Fruit fly (Drosophila melanogaster): ENCODE measurements around the gene Vml.
A peak's percentile ranks its signal among the peaks of the same experiment; 100 is the strongest.

The Vml gene

DNA sequence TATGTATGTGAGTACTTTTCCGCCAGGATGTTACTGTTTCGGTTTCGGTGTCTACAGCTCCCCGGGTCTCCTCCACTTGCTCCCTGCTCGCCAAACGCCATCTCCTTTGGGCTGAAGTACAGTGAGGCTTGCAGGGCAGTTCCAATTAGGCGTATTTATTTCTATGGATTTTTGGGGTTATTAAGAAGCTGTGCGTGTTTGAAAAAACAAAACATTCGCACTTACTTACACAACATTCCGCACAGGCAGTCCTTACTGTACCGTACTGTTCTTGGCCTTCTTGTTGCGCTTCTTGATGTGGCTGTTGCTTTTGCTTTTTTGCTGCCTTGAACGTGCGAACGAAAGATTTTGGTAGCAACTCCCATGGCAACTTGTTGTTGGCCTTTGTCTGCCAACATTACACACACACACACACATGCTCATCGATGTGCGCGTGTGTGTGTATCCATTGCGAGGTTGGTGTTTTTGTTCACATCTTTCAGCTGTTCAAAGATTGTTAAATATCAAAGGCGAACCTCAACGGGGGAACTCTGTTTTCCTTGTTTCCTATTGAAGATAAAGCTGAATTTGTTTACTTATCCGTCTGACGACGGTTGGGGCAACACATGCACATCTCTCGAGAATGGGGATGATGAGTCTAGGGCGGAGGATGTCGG is 46.4 kb downstream of the Vml start (continued):
- TF ChIP-seq ara (GFP tag; IDR thresholded peaks at IDR 0.05), result peak; percentile 65
- TF ChIP-seq Ptx1 (GFP tag; IDR thresholded peaks at IDR 0.05), result peak; percentile 69
- TF ChIP-seq crol (GFP tag; IDR thresholded peaks at IDR 0.05), result peak; percentile 27; the same call in 1 of the 2 replicates
- TF ChIP-seq CG5953 (GFP tag; IDR thresholded peaks at IDR 0.05), result peak; percentile 64; the same call in 1 of the 2 replicates
- TF ChIP-seq CG12236 (GFP tag; optimal IDR thresholded peaks at IDR 0.05), result no peak
- TF ChIP-seq CG12391 (tag; optimal IDR thresholded peaks at IDR 0.05), result peak; percentile 51
- TF ChIP-seq luna (GFP tag; optimal IDR thresholded peaks at IDR 0.05), result no peak
- TF ChIP-seq hbn (GFP tag; IDR thresholded peaks at IDR 0.05; ENCODE audit: partially characterized antibody), result no peak
- peak; percentile 78 for TF ChIP-seq row (GFP tag; IDR thresholded peaks at IDR 0.05)

DNA sequence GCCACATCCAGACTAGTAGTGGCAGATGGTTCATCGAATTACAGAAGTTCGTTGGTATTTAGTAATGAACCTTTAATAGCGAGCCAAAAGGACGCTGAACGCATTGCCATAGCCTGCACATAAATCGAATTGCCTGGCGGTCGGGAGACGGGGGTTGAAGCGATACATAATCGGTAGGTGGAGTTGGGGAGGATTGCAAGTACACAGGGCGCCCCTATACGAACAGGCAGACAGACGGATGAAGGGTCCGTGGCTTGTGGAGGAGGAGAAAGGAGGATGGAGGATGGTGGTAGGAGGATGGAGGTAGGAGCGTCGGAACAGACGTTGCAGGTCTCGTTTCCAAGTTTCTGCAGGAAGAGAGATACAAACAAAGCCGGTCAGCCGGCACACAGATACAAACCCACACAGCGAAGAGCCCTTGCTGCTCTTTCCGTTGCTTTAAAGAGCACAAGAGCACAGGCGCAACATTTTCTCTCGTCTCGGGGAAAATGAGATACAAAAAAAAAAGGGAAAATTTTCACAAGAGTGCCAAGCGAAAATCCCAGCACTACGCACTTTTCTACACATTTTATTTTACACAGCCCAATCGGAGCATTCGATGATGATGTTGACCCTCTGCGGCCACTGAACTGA is 48.2 kb downstream of the Vml start:
- no peak for TF ChIP-seq CG3726 (GFP tag; IDR thresholded peaks at IDR 0.05)
- no peak for TF ChIP-seq CG15601 (tag; optimal IDR thresholded peaks at IDR 0.05)
- TF ChIP-seq CG10147 (GFP tag; optimal IDR thresholded peaks at IDR 0.05), result no peak
- no peak for TF ChIP-seq fd3F (GFP tag; optimal IDR thresholded peaks at IDR 0.05)
- TF ChIP-seq NfI (GFP tag; optimal IDR thresholded peaks at IDR 0.05), result no peak
- TF ChIP-seq CG16863 (GFP tag; optimal IDR thresholded peaks at IDR 0.05), result no peak
- TF ChIP-seq CG3163 (GFP tag; optimal IDR thresholded peaks at IDR 0.05), result peak; percentile 83
- peak; percentile 74 for TF ChIP-seq pros (GFP tag; optimal IDR thresholded peaks at IDR 0.05)
- TF ChIP-seq ac (GFP tag; optimal IDR thresholded peaks at IDR 0.05), result no peak
- no peak for TF ChIP-seq CG17568 (GFP tag; optimal IDR thresholded peaks at IDR 0.05)
- TF ChIP-seq CG17829 (tag; optimal IDR thresholded peaks at IDR 0.05), result no peak
- no peak for TF ChIP-seq Lim3 (GFP tag; IDR thresholded peaks at IDR 0.05)
- no peak for TF ChIP-seq CG10654 (GFP tag; optimal IDR thresholded peaks at IDR 0.05)
- peak; percentile 18 for TF ChIP-seq kni (GFP tag; optimal IDR thresholded peaks at IDR 0.05)
- no peak for TF ChIP-seq B-H1 (GFP tag; IDR thresholded peaks at IDR 0.05)
- TF ChIP-seq crol (GFP tag; IDR thresholded peaks at IDR 0.05), result peak; percentile 51; the same call in 1 of the 2 replicates
- TF ChIP-seq Deaf1 (tag; optimal IDR thresholded peaks at IDR 0.05), result no peak
- TF ChIP-seq Mrtf (GFP tag; IDR thresholded peaks at IDR 0.05), result no peak
- peak; percentile 48 to 59 for TF ChIP-seq Trl (optimal IDR thresholded peaks at IDR 0.05)
- no peak for TF ChIP-seq Trl (GFP tag; optimal IDR thresholded peaks at IDR 0.05)
- TF ChIP-seq nerfin-1 (tag; optimal IDR thresholded peaks at IDR 0.05), result peak; percentile 5
- no peak for TF ChIP-seq chinmo (GFP tag; IDR thresholded peaks at IDR 0.05; ENCODE audit: partially characterized antibody)
- TF ChIP-seq chif (GFP tag; optimal IDR thresholded peaks at IDR 0.05), result no peak
- peak; percentile 32 for TF ChIP-seq cg (GFP tag; optimal IDR thresholded peaks at IDR 0.05)
- no peak for TF ChIP-seq Ssrp (tag; optimal IDR thresholded peaks at IDR 0.05)
- TF ChIP-seq CG17612 (GFP tag; IDR thresholded peaks at IDR 0.05), result no peak
- TF ChIP-seq Sox100B (GFP tag; optimal IDR thresholded peaks at IDR 0.05), result no peak
- TF ChIP-seq YL-1 (GFP tag; optimal IDR thresholded peaks at IDR 0.05), result no peak
- TF ChIP-seq CG11456 (GFP tag; IDR thresholded peaks at IDR 0.05), result no peak
- TF ChIP-seq CG18476 (GFP tag; optimal IDR thresholded peaks at IDR 0.05), result no peak
- TF ChIP-seq nom (GFP tag; optimal IDR thresholded peaks at IDR 0.05), result peak; percentile 42
- peak; percentile 60 for TF ChIP-seq sens (GFP tag)
- no peak for TF ChIP-seq Opbp (GFP tag; IDR thresholded peaks at IDR 0.05; ENCODE audit: partially characterized antibody)
- no peak for TF ChIP-seq ftz-f1 (GFP tag; optimal IDR thresholded peaks at IDR 0.05)
- no peak for TF ChIP-seq Fer2 (tag; optimal IDR thresholded peaks at IDR 0.05)
- no peak for TF ChIP-seq CG18599 (GFP tag; optimal IDR thresholded peaks at IDR 0.05)
- no peak for TF ChIP-seq Max (GFP tag; optimal IDR thresholded peaks at IDR 0.05)
- TF ChIP-seq Asciz (GFP tag; optimal IDR thresholded peaks at IDR 0.05), result no peak
- no peak for TF ChIP-seq slbo (GFP tag; IDR thresholded peaks at IDR 0.05)
- TF ChIP-seq Hmr (GFP tag; optimal IDR thresholded peaks at IDR 0.05), result no peak

All from whole organism, embryonic.